Worm (Caenorhabditis elegans) whole organism, L2 larva: ENCODE measurements around the gene nhr-92.

Experiments used
- F13H6.1 ChIP-seq: sonication (generic microtip); optimal IDR thresholded peaks from 2 replicates; lab custom pipeline; 2016; ENCODE audit warnings: missing genetic modification characterization, missing compliant biosample characterization
- alr-1 ChIP-seq: fragments of 150-350 bp; optimal IDR thresholded peaks from 2 replicates; lab custom pipeline; 2014; ENCODE audit warnings: missing biosample characterization, missing genetic modification characterization
- ama-1 ChIP-seq: fragments of 150-350 bp; optimal IDR thresholded peaks from 2 replicates; lab custom pipeline; 2018; ENCODE audit warnings: inconsistent platforms
- blmp-1 ChIP-seq: sonication (generic microtip); optimal IDR thresholded peaks from 2 replicates; lab custom pipeline; 2017; ENCODE audit warnings: missing genetic modification characterization, mild to moderate bottlenecking, missing compliant biosample characterization, antibody characterized with exemption, moderate library complexity; ENCODE audit not compliant: insufficient read depth
- ceh-16 ChIP-seq: fragments of 150-350 bp; optimal IDR thresholded peaks from 2 replicates; lab custom pipeline; 2014; ENCODE audit warnings: missing biosample characterization, missing genetic modification characterization
- ceh-82 ChIP-seq: fragments of 150-350 bp; optimal IDR thresholded peaks from 2 replicates; lab custom pipeline; 2014; ENCODE audit warnings: missing biosample characterization, missing genetic modification characterization
- crh-2 ChIP-seq: sonication (generic microtip); optimal IDR thresholded peaks from 2 replicates; lab custom pipeline; 2017; ENCODE audit warnings: missing biosample characterization, missing genetic modification characterization
- dmd-4 ChIP-seq: sonication (generic microtip); optimal IDR thresholded peaks from 2 replicates; lab custom pipeline; 2017; ENCODE audit warnings: missing biosample characterization, missing genetic modification characterization
- egl-27 ChIP-seq: sonication (generic microtip); optimal IDR thresholded peaks from 3 replicates; lab custom pipeline; 2017; ENCODE audit warnings: missing biosample characterization, missing genetic modification reagents, missing genetic modification characterization
- elt-1 ChIP-seq: fragments of 150-350 bp; optimal IDR thresholded peaks from 2 replicates; lab custom pipeline; 2014; ENCODE audit warnings: missing biosample characterization, missing genetic modification characterization
- elt-3 ChIP-seq: sonication (generic microtip); optimal IDR thresholded peaks from 2 replicates; lab custom pipeline; 2017; ENCODE audit warnings: missing biosample characterization, missing genetic modification characterization
- fos-1 ChIP-seq: fragments of 150-350 bp; optimal IDR thresholded peaks from 2 replicates; lab custom pipeline; 2014; ENCODE audit warnings: missing biosample characterization, missing genetic modification characterization
- gmeb-1 ChIP-seq: fragments of 150-350 bp; optimal IDR thresholded peaks from 2 replicates; lab custom pipeline; 2014; ENCODE audit warnings: missing biosample characterization, missing genetic modification characterization
- lin-11 ChIP-seq: fragments of 150-350 bp; sonication (generic microtip); optimal IDR thresholded peaks from 2 replicates; lab custom pipeline; 2014; ENCODE audit warnings: missing biosample characterization, missing genetic modification characterization, inconsistent platforms, mixed read lengths
- lin-13 ChIP-seq: fragments of 150-350 bp; optimal IDR thresholded peaks from 2 replicates; lab custom pipeline; 2014; ENCODE audit warnings: missing biosample characterization, missing genetic modification reagents, missing genetic modification characterization
- lin-39 ChIP-seq: fragments of 150-350 bp; optimal IDR thresholded peaks from 2 replicates; lab custom pipeline; 2014; ENCODE audit warnings: missing biosample characterization, missing genetic modification reagents, missing genetic modification characterization
- lsy-2 ChIP-seq, 2 experiments: fragments of 150-350 bp in 1 of 2; sonication (generic microtip) in 1 of 2; optimal IDR thresholded peaks; 2 replicates each; lab custom pipeline; 2014 to 2017; ENCODE audit warnings: missing biosample characterization in 2 of 2, missing genetic modification characterization in 2 of 2
- mab-5 ChIP-seq: fragments of 150-350 bp; optimal IDR thresholded peaks from 2 replicates; lab custom pipeline; 2014; ENCODE audit warnings: missing biosample characterization, missing genetic modification characterization
- mbf-1 ChIP-seq: sonication (generic microtip); optimal IDR thresholded peaks from 2 replicates; lab custom pipeline; 2017; ENCODE audit warnings: missing biosample characterization, missing genetic modification characterization
- nhr-129 ChIP-seq: fragments of 150-350 bp; optimal IDR thresholded peaks from 2 replicates; lab custom pipeline; 2014; ENCODE audit warnings: missing biosample characterization, missing genetic modification characterization
- nhr-23 ChIP-seq: fragments of 150-350 bp; optimal IDR thresholded peaks from 2 replicates; lab custom pipeline; 2014; ENCODE audit warnings: missing biosample characterization, missing genetic modification reagents, missing genetic modification characterization
- nhr-237 ChIP-seq: fragments of 150-350 bp; optimal IDR thresholded peaks from 2 replicates; lab custom pipeline; 2014; ENCODE audit warnings: missing biosample characterization, missing genetic modification characterization
- nhr-25 ChIP-seq: fragments of 150-350 bp; sonication (generic microtip); optimal IDR thresholded peaks from 3 replicates; lab custom pipeline; 2014; ENCODE audit warnings: missing biosample characterization, missing genetic modification characterization
- nhr-6 ChIP-seq: fragments of 150-350 bp; optimal IDR thresholded peaks from 2 replicates; lab custom pipeline; 2014; ENCODE audit warnings: missing biosample characterization, missing genetic modification characterization
- peb-1 ChIP-seq: fragments of 150-350 bp; optimal IDR thresholded peaks from 2 replicates; lab custom pipeline; 2014; ENCODE audit warnings: missing biosample characterization, missing genetic modification characterization
- sma-3 ChIP-seq: sonication (generic microtip); optimal IDR thresholded peaks from 2 replicates; lab custom pipeline; 2016; ENCODE audit warnings: missing genetic modification reagents, missing genetic modification characterization, missing compliant biosample characterization
- sma-9 ChIP-seq, 2 experiments: fragments of 150-350 bp in 1 of 2; sonication (generic microtip) in 1 of 2; optimal IDR thresholded peaks; 2 replicates each; lab custom pipeline; 2014 to 2016; ENCODE audit warnings: missing genetic modification characterization in 2 of 2, mild to moderate bottlenecking in 1 of 2, missing biosample characterization in 1 of 2, missing compliant biosample characterization in 1 of 2, missing genetic modification reagents in 1 of 2, moderate library complexity in 1 of 2
- snpc-4 ChIP-seq: fragments of 150-350 bp; optimal IDR thresholded peaks from 2 replicates; lab custom pipeline; 2014; ENCODE audit warnings: missing biosample characterization, missing genetic modification characterization
- unc-39 ChIP-seq: fragments of 150-350 bp; optimal IDR thresholded peaks from 2 replicates; lab custom pipeline; 2014; ENCODE audit warnings: missing biosample characterization, missing genetic modification characterization
- unc-55 ChIP-seq: fragments of 150-350 bp; sonication (generic microtip); optimal IDR thresholded peaks from 3 replicates; lab custom pipeline; 2014; ENCODE audit warnings: missing biosample characterization, missing genetic modification reagents, missing genetic modification characterization
- ztf-1 ChIP-seq: fragments of 200-800 bp; sonication (Bioruptor generic); conservative IDR thresholded peaks from 2 replicates; pipeline ENCODE4 v1.3.6; 2022; ENCODE audit warnings: missing genetic modification characterization, missing compliant biosample characterization
- ztf-11 ChIP-seq: sonication (generic microtip); optimal IDR thresholded peaks from 2 replicates; lab custom pipeline; 2017; ENCODE audit warnings: missing biosample characterization, missing genetic modification characterization
- ztf-4 ChIP-seq: fragments of 150-350 bp; optimal IDR thresholded peaks from 2 replicates; lab custom pipeline; 2014; ENCODE audit warnings: missing biosample characterization, missing genetic modification characterization

The nhr-92 gene

DNA sequence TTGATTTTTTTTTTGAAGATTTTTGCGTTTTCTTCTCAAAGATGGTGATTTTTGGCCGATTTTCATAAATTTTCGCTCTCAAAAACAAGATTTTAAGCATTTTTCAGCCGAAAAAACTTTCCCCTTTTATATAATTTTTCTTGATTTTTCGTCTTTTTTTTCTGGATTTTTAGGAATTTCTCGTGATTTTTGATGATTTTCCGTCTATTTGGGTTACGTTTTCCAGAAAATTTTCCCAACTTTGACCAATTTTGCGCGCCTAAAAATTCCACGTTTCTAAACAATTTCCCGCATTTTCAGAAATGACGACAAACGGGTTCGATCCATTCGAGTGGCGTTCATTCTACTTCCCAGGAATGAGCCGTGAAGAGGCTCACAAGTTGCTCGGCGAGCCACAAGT, 22.9 kb upstream of the nhr-92 start, which contains the start of gene ced-2:
Gene ced-2 (plus strand): TSS at position 301 of the 400 bp plus-strand sequence.
- TF ChIP-seq sma-9 (GFP tag; optimal IDR thresholded peaks at IDR 0.05; lab: Kevin White, UChicago), result no peak
- TF ChIP-seq sma-9 (tag; optimal IDR thresholded peaks at IDR 0.05; lab: Kevin White, UChicago), result no peak
- no peak for TF ChIP-seq nhr-6 (tag; lab: Kevin White, UChicago)
- TF ChIP-seq ztf-1 (GFP tag; lab: Robert Waterston, UW), result no peak
- no peak for TF ChIP-seq ztf-11
- TF ChIP-seq unc-55 (GFP tag; lab: Kevin White, UChicago), result no peak
- TF ChIP-seq sma-3 (GFP tag; lab: Kevin White, UChicago), result no peak
- TF ChIP-seq elt-3, result no peak
- TF ChIP-seq lin-13 (GFP tag; lab: Kevin White, UChicago), result no peak
- TF ChIP-seq F13H6.1, result no peak
- TF ChIP-seq lin-39, result no peak

DNA sequence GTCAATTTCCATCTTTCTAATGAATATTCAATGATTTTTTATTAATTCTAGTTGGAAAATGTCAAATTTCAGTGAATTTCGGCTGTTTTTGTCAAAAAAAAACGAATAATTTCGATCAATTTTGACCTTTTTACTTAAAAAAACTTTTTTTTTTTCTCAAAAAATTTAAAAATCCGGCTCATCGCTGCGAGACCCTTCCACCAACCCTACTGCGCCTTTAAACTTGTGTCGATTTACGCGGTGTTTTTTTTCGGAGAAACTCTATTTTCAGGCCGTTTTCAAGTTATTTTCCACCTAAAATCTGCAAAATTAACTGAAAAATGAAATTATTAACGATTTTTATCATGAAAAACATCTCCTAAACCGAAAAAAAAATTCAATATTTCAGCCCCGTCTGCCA, 19.1 kb upstream of the nhr-92 start:
- TF ChIP-seq sma-9 (GFP tag; optimal IDR thresholded peaks at IDR 0.05; lab: Kevin White, UChicago), result no peak
- no peak for TF ChIP-seq sma-9 (tag; optimal IDR thresholded peaks at IDR 0.05; lab: Kevin White, UChicago)
- no peak for TF ChIP-seq ceh-16 (tag; lab: Kevin White, UChicago)
- no peak for TF ChIP-seq ztf-4 (tag; lab: Kevin White, UChicago)
- TF ChIP-seq mab-5 (tag; lab: Kevin White, UChicago), result no peak
- TF ChIP-seq fos-1, result no peak
- no peak for TF ChIP-seq ztf-11
- TF ChIP-seq F13H6.1, result no peak
- no peak for TF ChIP-seq nhr-25 (tag; lab: Kevin White, UChicago)
- TF ChIP-seq ama-1 (lab: Kevin White, UChicago), result no peak
- TF ChIP-seq gmeb-1 (tag; lab: Kevin White, UChicago), result no peak
- no peak for TF ChIP-seq nhr-23 (tag; lab: Kevin White, UChicago)
- TF ChIP-seq egl-27 (tag; lab: Kevin White, UChicago), result no peak
- TF ChIP-seq ceh-82 (tag; lab: Kevin White, UChicago), result no peak
- no peak for TF ChIP-seq unc-39
- no peak for TF ChIP-seq lin-11 (tag; lab: Kevin White, UChicago)
- TF ChIP-seq blmp-1 (tag; lab: Kevin White, UChicago), result no peak
- TF ChIP-seq elt-3, result no peak
- no peak for TF ChIP-seq lsy-2 (tag; optimal IDR thresholded peaks at IDR 0.05; lab: Kevin White, UChicago)
- no peak for TF ChIP-seq crh-2 (tag; lab: Kevin White, UChicago)

DNA sequence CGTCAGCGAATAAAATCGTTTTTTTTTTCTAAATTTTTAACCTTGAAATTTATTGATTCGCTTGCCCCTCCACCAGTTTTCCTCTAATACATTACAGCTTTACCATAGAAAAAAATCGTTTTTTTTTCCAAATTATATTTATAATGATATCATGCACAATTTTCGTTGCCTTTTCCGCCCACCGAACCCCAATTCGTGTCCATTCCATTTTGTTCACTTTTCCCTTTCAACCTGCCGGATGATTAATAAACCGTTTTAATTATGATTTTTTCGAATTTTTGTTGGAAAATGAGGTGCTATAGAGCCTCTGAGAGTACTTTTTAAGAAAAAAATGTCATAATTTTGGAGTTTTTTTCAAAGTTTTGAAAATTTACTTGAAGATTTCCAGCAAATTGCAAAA, 18.5 kb upstream of the nhr-92 start, which contains the start of gene set-23:
Gene set-23 (plus strand): TSS at position 301 of the 400 bp plus-strand sequence.
- TF ChIP-seq ceh-16 (tag; lab: Kevin White, UChicago), result no peak
- no peak for TF ChIP-seq ztf-1 (GFP tag; lab: Robert Waterston, UW)
- TF ChIP-seq elt-1 (tag; lab: Kevin White, UChicago), result no peak

DNA sequence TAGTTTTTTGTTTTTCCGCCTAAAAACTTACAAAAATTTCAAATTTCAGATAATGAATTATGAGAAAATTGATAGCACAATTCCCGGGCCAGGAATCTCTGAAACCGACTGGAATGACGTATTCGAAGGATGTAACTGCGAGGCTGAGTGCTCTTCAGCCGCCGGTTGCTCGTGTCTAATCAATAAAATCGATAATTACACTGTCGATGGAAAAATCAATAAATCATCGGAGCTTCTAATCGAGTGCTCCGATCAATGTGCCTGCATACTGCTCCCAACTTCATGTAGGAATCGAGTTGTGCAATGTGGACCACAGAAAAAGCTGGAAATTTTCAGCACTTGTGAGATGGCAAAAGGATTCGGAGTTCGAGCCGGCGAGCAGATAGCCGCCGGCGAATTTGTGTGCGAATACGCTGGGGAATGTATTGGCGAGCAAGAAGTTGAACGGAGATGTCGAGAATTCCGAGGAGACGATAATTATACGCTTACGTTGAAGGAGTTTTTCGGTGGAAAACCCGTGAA, 16.9 kb upstream of the nhr-92 start:
- no peak for TF ChIP-seq snpc-4 (tag; lab: Kevin White, UChicago)
- no peak for TF ChIP-seq nhr-129 (tag; lab: Kevin White, UChicago)
- TF ChIP-seq nhr-6 (tag; lab: Kevin White, UChicago), result no peak
- no peak for TF ChIP-seq mbf-1 (tag; lab: Kevin White, UChicago)
- no peak for TF ChIP-seq lin-13 (GFP tag; lab: Kevin White, UChicago)
- TF ChIP-seq fos-1, result no peak
- TF ChIP-seq sma-9 (GFP tag; optimal IDR thresholded peaks at IDR 0.05; lab: Kevin White, UChicago), result no peak
- TF ChIP-seq sma-9 (tag; optimal IDR thresholded peaks at IDR 0.05; lab: Kevin White, UChicago), result no peak
- no peak for TF ChIP-seq nhr-23 (tag; lab: Kevin White, UChicago)
- TF ChIP-seq dmd-4 (tag; lab: Kevin White, UChicago), result no peak
- TF ChIP-seq, all 48 proteins: peak for 0

DNA sequence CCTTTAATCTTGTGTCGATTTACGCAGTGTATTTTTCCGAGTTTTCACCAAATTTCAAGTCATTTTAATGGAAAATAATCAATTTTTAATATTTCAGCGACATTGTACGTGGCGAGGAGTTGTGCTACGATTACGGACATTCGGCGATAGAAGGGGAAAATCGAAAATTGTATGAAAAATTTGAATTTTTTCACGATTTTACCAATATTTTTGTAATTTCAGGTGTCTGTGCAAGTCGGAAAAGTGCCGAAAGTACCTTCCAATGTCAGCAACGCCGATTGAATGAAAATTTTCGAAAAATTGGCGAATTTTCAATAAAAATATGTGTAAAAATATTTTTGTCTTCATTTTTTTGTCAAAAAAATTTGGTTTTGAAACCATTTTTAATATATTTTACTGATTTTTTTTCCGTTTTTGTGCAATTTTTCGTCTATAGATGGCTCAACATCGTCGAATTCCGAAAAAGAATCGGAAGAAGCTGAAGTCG, 14.6 kb upstream of the nhr-92 start, which contains the start of gene Y41D4B.11:
Gene Y41D4B.11 (plus strand): TSS at position 437 of the 487 bp plus-strand sequence.
- TF ChIP-seq peb-1 (tag; lab: Kevin White, UChicago), result no peak
- TF ChIP-seq fos-1, result no peak
- no peak for TF ChIP-seq nhr-237 (tag; lab: Kevin White, UChicago)
- no peak for TF ChIP-seq crh-2 (tag; lab: Kevin White, UChicago)
- no peak for TF ChIP-seq alr-1 (tag; lab: Kevin White, UChicago)
